Fruit fly (Drosophila melanogaster) whole organism, embryonic: ENCODE measurements around the gene waw.

Source experiments
- ATbp ChIP-seq: fragments of 200-800 bp; sonication (Bioruptor generic); optimal IDR thresholded peaks from 2 replicates; lab custom pipeline; 2017; ENCODE audit warnings: missing biosample characterization, mild to moderate bottlenecking, missing genetic modification characterization, missing genetic modification reagents
- Atf6 ChIP-seq: fragments of 200-800 bp; sonication (Bioruptor generic); IDR thresholded peaks from 2 replicates; pipeline ENCODE4 v1.3.6; 2022; ENCODE audit warnings: missing biosample characterization, missing genetic modification characterization
- Bgb ChIP-seq: fragments of 200-800 bp; sonication (Bioruptor generic); IDR thresholded peaks from 2 replicates; pipeline ENCODE4 v1.3.6; 2022; ENCODE audit warnings: missing biosample characterization, missing genetic modification characterization; ENCODE audit not compliant: partially characterized antibody
- CG10462 ChIP-seq: fragments of 200-800 bp; sonication (Bioruptor generic); optimal IDR thresholded peaks from 2 replicates; lab custom pipeline; 2016; ENCODE audit warnings: missing biosample characterization, missing genetic modification characterization
- CG10565 ChIP-seq: fragments of 200-800 bp; sonication (Bioruptor generic); optimal IDR thresholded peaks from 3 replicates; lab custom pipeline; 2016; ENCODE audit warnings: missing biosample characterization, mild to moderate bottlenecking, missing genetic modification characterization
- CG12744 ChIP-seq: fragments of 200-800 bp; sonication (Bioruptor generic); optimal IDR thresholded peaks from 2 replicates; lab custom pipeline; 2016; ENCODE audit warnings: missing biosample characterization, missing genetic modification characterization
- CG13624 ChIP-seq: fragments of 200-800 bp; sonication (Bioruptor generic); optimal IDR thresholded peaks from 2 replicates; lab custom pipeline; 2016; ENCODE audit warnings: missing biosample characterization, missing genetic modification characterization
- CG13775 ChIP-seq: fragments of 200-800 bp; sonication (Bioruptor generic); optimal IDR thresholded peaks from 3 replicates; lab custom pipeline; 2017; ENCODE audit warnings: missing biosample characterization, mild to moderate bottlenecking, missing genetic modification characterization
- CG14014 ChIP-seq: fragments of 200-800 bp; sonication (Bioruptor generic); IDR thresholded peaks from 2 replicates; pipeline ENCODE4 v1.3.6; 2022; ENCODE audit warnings: missing biosample characterization, missing genetic modification characterization
- CG15011 ChIP-seq: fragments of 200-800 bp; sonication (Bioruptor generic); optimal IDR thresholded peaks from 3 replicates; lab custom pipeline; 2018; ENCODE audit warnings: missing biosample characterization, mild to moderate bottlenecking, missing genetic modification characterization
- CG17186 ChIP-seq: fragments of 200-800 bp; sonication (Bioruptor generic); optimal IDR thresholded peaks from 3 replicates; lab custom pipeline; 2017; ENCODE audit warnings: missing biosample characterization, missing genetic modification reagents, missing genetic modification characterization
- CG2678 ChIP-seq: fragments of 200-800 bp; sonication (Bioruptor generic); optimal IDR thresholded peaks from 3 replicates; lab custom pipeline; 2019; ENCODE audit warnings: missing biosample characterization, mild to moderate bottlenecking, missing genetic modification characterization, moderate library complexity
- CG2875 ChIP-seq: fragments of 200-800 bp; sonication (Bioruptor generic); optimal IDR thresholded peaks from 2 replicates; lab custom pipeline; 2017; ENCODE audit warnings: missing biosample characterization, mild to moderate bottlenecking, missing genetic modification characterization, missing genetic modification reagents
- CG31224 ChIP-seq: fragments of 200-800 bp; sonication (Bioruptor generic); IDR thresholded peaks from 2 replicates; pipeline ENCODE4 v1.3.6; 2022; ENCODE audit warnings: missing biosample characterization, missing genetic modification characterization
- CG5180 ChIP-seq: fragments of 200-800 bp; sonication (Bioruptor generic); optimal IDR thresholded peaks from 3 replicates; lab custom pipeline; 2017; ENCODE audit warnings: missing biosample characterization, missing genetic modification characterization, mild to moderate bottlenecking, moderate library complexity, missing genetic modification reagents
- CG7786 ChIP-seq: fragments of 200-800 bp; sonication (Bioruptor generic); optimal IDR thresholded peaks from 2 replicates; lab custom pipeline; 2016; ENCODE audit warnings: missing biosample characterization, missing genetic modification characterization
- CG7963 ChIP-seq: fragments of 200-800 bp; sonication (Bioruptor generic); IDR thresholded peaks from 3 replicates; pipeline ENCODE4 v1.3.6; 2022; ENCODE audit warnings: missing biosample characterization, missing genetic modification characterization; ENCODE audit not compliant: partially characterized antibody
- CG7987 ChIP-seq: fragments of 200-800 bp; sonication (Bioruptor generic); optimal IDR thresholded peaks from 2 replicates; lab custom pipeline; 2018; ENCODE audit warnings: missing biosample characterization, mild to moderate bottlenecking, missing genetic modification characterization, moderate library complexity
- CG8290 ChIP-seq, 3 experiments: fragments of 200-800 bp; sonication (Bioruptor generic); optimal IDR thresholded peaks; 2 replicates each; lab custom pipeline; 2016 to 2019; ENCODE audit warnings: missing biosample characterization in 3 of 3, missing genetic modification characterization in 3 of 3, mild to moderate bottlenecking in 2 of 3, moderate library complexity in 1 of 3
- CG8359 ChIP-seq: fragments of 200-800 bp; sonication (Bioruptor generic); optimal IDR thresholded peaks from 2 replicates; lab custom pipeline; 2017; ENCODE audit warnings: missing biosample characterization, mild to moderate bottlenecking, missing genetic modification characterization, borderline replicate concordance
- CG9727 ChIP-seq: fragments of 200-800 bp; sonication (Bioruptor generic); optimal IDR thresholded peaks from 3 replicates; lab custom pipeline; 2017; ENCODE audit warnings: missing biosample characterization, mild to moderate bottlenecking, missing genetic modification characterization
- Dad ChIP-seq: fragments of 200-800 bp; sonication (Bioruptor generic); optimal IDR thresholded peaks from 3 replicates; lab custom pipeline; 2016; ENCODE audit warnings: missing biosample characterization, missing genetic modification characterization
- Drgx ChIP-seq: fragments of 200-800 bp; sonication (Bioruptor generic); IDR thresholded peaks from 2 replicates; pipeline ENCODE4 v1.3.6; 2022; ENCODE audit warnings: missing biosample characterization, missing genetic modification characterization
- Fer3 ChIP-seq: fragments of 200-800 bp; sonication (Bioruptor generic); optimal IDR thresholded peaks from 2 replicates; lab custom pipeline; 2018; ENCODE audit warnings: missing biosample characterization, mild to moderate bottlenecking, missing genetic modification characterization, moderate library complexity
- Gsc ChIP-seq: fragments of 200-800 bp; sonication (Bioruptor generic); IDR thresholded peaks from 2 replicates; pipeline ENCODE4 v1.3.6; 2022; ENCODE audit warnings: missing biosample characterization, missing genetic modification characterization
- Hey ChIP-seq: fragments of 200-800 bp; sonication (Bioruptor generic); optimal IDR thresholded peaks from 3 replicates; lab custom pipeline; 2018; ENCODE audit warnings: missing biosample characterization, mild to moderate bottlenecking, missing genetic modification characterization
- Mad ChIP-seq: fragments of 200-800 bp; sonication (Bioruptor generic); optimal IDR thresholded peaks from 2 replicates; lab custom pipeline; 2016; ENCODE audit warnings: missing biosample characterization, missing genetic modification characterization
- NC2β ChIP-seq: fragments of 200-800 bp; sonication (Bioruptor generic); optimal IDR thresholded peaks from 2 replicates; lab custom pipeline; 2016; ENCODE audit warnings: missing biosample characterization, missing genetic modification characterization
- Nf-YB ChIP-seq: fragments of 200-800 bp; sonication (Bioruptor generic); optimal IDR thresholded peaks from 3 replicates; lab custom pipeline; 2019; ENCODE audit warnings: missing biosample characterization, mild to moderate bottlenecking, missing genetic modification characterization, moderate library complexity
- Oaz ChIP-seq: fragments of 200-800 bp; sonication (Bioruptor generic); IDR thresholded peaks from 2 replicates; pipeline ENCODE4 v1.3.6; 2022; ENCODE audit warnings: missing biosample characterization, missing genetic modification characterization
- Ravus ChIP-seq: fragments of 200-800 bp; sonication (Bioruptor generic); IDR thresholded peaks from 2 replicates; pipeline ENCODE4 v1.3.6; 2022; ENCODE audit warnings: missing biosample characterization, missing genetic modification characterization
- Stat92E ChIP-seq, 3 experiments: fragments of >200 bp in 2 of 3; fragments of 200-800 bp in 1 of 3; sonication (Bioruptor generic) in 1 of 3; optimal IDR thresholded peaks; 2 replicates each; lab custom pipeline; 2017 to 2019; ENCODE audit warnings: missing biosample characterization in 3 of 3, missing genetic modification characterization in 3 of 3, mild to moderate bottlenecking in 1 of 3, moderate library complexity in 1 of 3
- chm ChIP-seq: fragments of 200-800 bp; sonication (Bioruptor generic); IDR thresholded peaks from 2 replicates; pipeline ENCODE4 v1.3.6; 2022; ENCODE audit warnings: missing biosample characterization, missing genetic modification characterization
- dati ChIP-seq: fragments of 200-800 bp; sonication (Bioruptor generic); IDR thresholded peaks from 2 replicates; pipeline ENCODE4 v1.3.6; 2022; ENCODE audit warnings: missing biosample characterization, missing genetic modification characterization
- dimm ChIP-seq: fragments of 200-800 bp; sonication (Bioruptor generic); IDR thresholded peaks from 2 replicates; pipeline ENCODE4 v1.3.6; 2022; ENCODE audit warnings: missing biosample characterization, missing genetic modification characterization
- disco-r ChIP-seq: fragments of 200-800 bp; sonication (Bioruptor generic); optimal IDR thresholded peaks from 2 replicates; lab custom pipeline; 2016; ENCODE audit warnings: missing biosample characterization, missing genetic modification characterization
- dm ChIP-seq: fragments of 200-800 bp; sonication (Bioruptor generic); optimal IDR thresholded peaks from 3 replicates; lab custom pipeline; 2016; ENCODE audit warnings: missing biosample characterization, missing genetic modification characterization
- emc ChIP-seq: fragments of 200-800 bp; sonication (Bioruptor generic); optimal IDR thresholded peaks from 2 replicates; lab custom pipeline; 2016; ENCODE audit warnings: missing biosample characterization, missing genetic modification characterization
- ham ChIP-seq: fragments of 200-800 bp; sonication (Bioruptor generic); IDR thresholded peaks from 2 replicates; pipeline ENCODE4 v1.3.6; 2022; ENCODE audit warnings: missing biosample characterization, missing genetic modification characterization
- jing ChIP-seq: fragments of 200-800 bp; sonication (Bioruptor generic); optimal IDR thresholded peaks from 2 replicates; lab custom pipeline; 2018; ENCODE audit warnings: missing biosample characterization, mild to moderate bottlenecking, missing genetic modification characterization
- kni ChIP-seq: fragments of 200-800 bp; sonication (Bioruptor generic); optimal IDR thresholded peaks from 3 replicates; lab custom pipeline; 2017; ENCODE audit warnings: mild to moderate bottlenecking, missing biosample characterization, missing genetic modification reagents, missing genetic modification characterization
- mirr ChIP-seq: fragments of 200-800 bp; sonication (Bioruptor generic); optimal IDR thresholded peaks from 3 replicates; lab custom pipeline; 2018; ENCODE audit warnings: missing biosample characterization, mild to moderate bottlenecking, missing genetic modification characterization
- nom ChIP-seq: fragments of 200-800 bp; sonication (Bioruptor generic); optimal IDR thresholded peaks from 2 replicates; lab custom pipeline; 2017; ENCODE audit warnings: missing biosample characterization, missing genetic modification characterization, mild to moderate bottlenecking, moderate library complexity, missing genetic modification reagents
- peb ChIP-seq: fragments of 200-800 bp; sonication (Bioruptor generic); IDR thresholded peaks from 2 replicates; pipeline ENCODE4 v1.3.6; 2022; ENCODE audit warnings: missing biosample characterization, missing genetic modification characterization
- rib ChIP-seq: fragments of 200-800 bp; sonication (Bioruptor generic); IDR thresholded peaks from 2 replicates; pipeline ENCODE4 v1.3.6; 2022; ENCODE audit warnings: missing biosample characterization, missing genetic modification characterization
- shn ChIP-seq: fragments of 200-800 bp; sonication (Bioruptor generic); optimal IDR thresholded peaks from 3 replicates; lab custom pipeline; 2016; ENCODE audit warnings: missing biosample characterization, missing genetic modification characterization
- sug ChIP-seq: fragments of 200-800 bp; optimal IDR thresholded peaks from 2 replicates; lab custom pipeline; 2019; ENCODE audit warnings: missing biosample characterization, mild to moderate bottlenecking, missing genetic modification characterization, moderate library complexity
- tgo ChIP-seq: fragments of 200-800 bp; sonication (Bioruptor generic); IDR thresholded peaks from 3 replicates; pipeline ENCODE4 v1.3.6; 2022; ENCODE audit warnings: missing biosample characterization, missing genetic modification characterization
- tll ChIP-seq, 2 experiments: fragments of 200-800 bp in 1 of 2; fragments of >200 bp in 1 of 2; sonication (Bioruptor generic) in 1 of 2; optimal IDR thresholded peaks; 2 replicates each; lab custom pipeline; 2017 to 2019; ENCODE audit warnings: missing biosample characterization in 2 of 2, missing genetic modification characterization in 2 of 2, mild to moderate bottlenecking in 1 of 2, moderate library complexity in 1 of 2
- zen ChIP-seq: fragments of 200-800 bp; sonication (Bioruptor generic); optimal IDR thresholded peaks from 3 replicates; lab custom pipeline; 2018; ENCODE audit warnings: missing biosample characterization, mild to moderate bottlenecking, missing genetic modification characterization, moderate library complexity

waw gene

dm6 chrX:21375595-21376047 lies 12.8 kb downstream of the waw start (continued):
- TF ChIP-seq Drgx (GFP tag; lab: Robert Waterston, UW) (peak; percentile 36; the same call in 1 of the 2 replicates), Oaz (GFP tag; lab: Robert Waterston, UW) (no peak), CG7786 (GFP tag; lab: Kevin White, UChicago) (no peak), Stat92E (GFP tag; optimal IDR thresholded peaks at IDR 0.05; lab: Kevin White, UChicago) (no peak), rib (GFP tag; lab: Robert Waterston, UW) (no peak), CG14014 (peak; percentile 30; the same call in 1 of the 2 replicates), shn (GFP tag; lab: Kevin White, UChicago) (no peak), dimm (GFP tag; lab: Robert Waterston, UW) (no peak), tll (GFP tag; optimal IDR thresholded peaks at IDR 0.05; lab: Kevin White, UChicago) (no peak), Atf6 (GFP tag; lab: Robert Waterston, UW) (no peak), CG15011 (GFP tag; lab: Kevin White, UChicago) (peak; percentile 11), Nf-YB (GFP tag; lab: Kevin White, UChicago) (no peak), sug (tag; lab: Kevin White, UChicago) (peak; percentile 30), CG8359 (GFP tag; lab: Kevin White, UChicago) (no peak), Mad (no peak), Dad (GFP tag; lab: Kevin White, UChicago) (no peak), chm (GFP tag; lab: Robert Waterston, UW) (no peak), CG10462 (GFP tag; lab: Kevin White, UChicago) (no peak), CG10565 (GFP tag; lab: Kevin White, UChicago) (no peak), Fer3 (tag; lab: Kevin White, UChicago) (peak; percentile 31), CG7987 (no peak), CG8290 (GFP tag; optimal IDR thresholded peaks at IDR 0.05; lab: Kevin White, UChicago) (no peak), CG8290 (tag; optimal IDR thresholded peaks at IDR 0.05; lab: Kevin White, UChicago) (no peak), CG5180 (GFP tag; lab: Kevin White, UChicago) (no peak), Ravus (GFP tag; lab: Robert Waterston, UW) (no peak), mirr (no peak), dm (GFP tag; lab: Kevin White, UChicago) (no peak), Hey (tag; lab: Kevin White, UChicago) (no peak), disco-r (GFP tag; lab: Kevin White, UChicago) (no peak), zen (tag; lab: Kevin White, UChicago) (no peak), CG2875 (GFP tag; lab: Kevin White, UChicago) (no peak), Gsc (GFP tag; lab: Robert Waterston, UW) (no peak), jing (GFP tag; lab: Kevin White, UChicago) (no peak), CG13624 (GFP tag; lab: Kevin White, UChicago) (no peak), CG17186 (GFP tag; lab: Kevin White, UChicago) (no peak), CG9727 (GFP tag; lab: Kevin White, UChicago) (peak; percentile 39), CG7963 (GFP tag; lab: Robert Waterston, UW) (no peak), peb (GFP tag; lab: Robert Waterston, UW) (no peak), Bgb (GFP tag; lab: Robert Waterston, UW) (no peak), dati (no peak), nom (GFP tag; lab: Kevin White, UChicago) (no peak), kni (GFP tag; lab: Kevin White, UChicago) (no peak), emc (no peak), NC2β (GFP tag; lab: Kevin White, UChicago) (no peak), tgo (peak; percentile 35; the same call in 1 of the 3 replicates), CG2678 (tag; lab: Kevin White, UChicago) (peak; percentile 75), CG12744 (GFP tag; lab: Kevin White, UChicago) (no peak), CG31224 (GFP tag; lab: Robert Waterston, UW) (no peak), ham (GFP tag; lab: Robert Waterston, UW) (no peak), ATbp (no peak), CG13775 (GFP tag; lab: Kevin White, UChicago) (peak; percentile 19)
